Worm (Caenorhabditis elegans) whole organism, mixed stage, embryonic: ENCODE results near the gene C36C5.14.

Experiments used
- M03D4.4 ChIP-seq: sonication (generic microtip); optimal IDR thresholded peaks from 2 replicates; lab custom pipeline; 2017; ENCODE audit warnings: mild to moderate bottlenecking, missing genetic modification characterization, missing compliant biosample characterization
- bed-3 ChIP-seq: fragments of 200-800 bp; sonication (Bioruptor generic); optimal IDR thresholded peaks from 3 replicates; lab custom pipeline; 2018; ENCODE audit warnings: mild to moderate bottlenecking, missing genetic modification characterization, moderate library complexity, missing compliant biosample characterization
- blmp-1 ChIP-seq: fragments of 150-350 bp; optimal IDR thresholded peaks from 2 replicates; lab custom pipeline; 2014; ENCODE audit warnings: missing biosample characterization, missing genetic modification characterization
- ceh-39 ChIP-seq: fragments of 150-350 bp; optimal IDR thresholded peaks from 2 replicates; lab custom pipeline; 2014; ENCODE audit warnings: missing biosample characterization, missing genetic modification characterization
- ceh-43 ChIP-seq: fragments of 200-800 bp; sonication (Bioruptor generic); optimal IDR thresholded peaks from 2 replicates; lab custom pipeline; 2018; ENCODE audit warnings: mild to moderate bottlenecking, missing genetic modification characterization, moderate library complexity, missing compliant biosample characterization
- ceh-83 ChIP-seq: fragments of 200-800 bp; sonication (Bioruptor generic); optimal IDR thresholded peaks from 2 replicates; lab custom pipeline; 2018; ENCODE audit warnings: mild to moderate bottlenecking, missing genetic modification characterization, missing compliant biosample characterization
- ces-1 ChIP-seq: fragments of 150-350 bp; optimal IDR thresholded peaks from 2 replicates; lab custom pipeline; 2014; ENCODE audit warnings: missing biosample characterization, missing genetic modification reagents, missing genetic modification characterization
- cnd-1 ChIP-seq: fragments of 200-800 bp; sonication (Bioruptor generic); optimal IDR thresholded peaks from 2 replicates; lab custom pipeline; 2018; ENCODE audit warnings: mild to moderate bottlenecking, missing genetic modification characterization, missing compliant biosample characterization
- drap-1 ChIP-seq: fragments of 200-800 bp; sonication (Bioruptor generic); optimal IDR thresholded peaks from 3 replicates; lab custom pipeline; 2018; ENCODE audit warnings: mild to moderate bottlenecking, missing genetic modification characterization, missing compliant biosample characterization
- elt-1 ChIP-seq: sonication (generic microtip); optimal IDR thresholded peaks from 2 replicates; lab custom pipeline; 2017; ENCODE audit warnings: missing genetic modification characterization, mild to moderate bottlenecking, missing compliant biosample characterization, antibody characterized with exemption, moderate library complexity, borderline replicate concordance; ENCODE audit not compliant: insufficient read depth
- elt-3 ChIP-seq: fragments of 150-350 bp; optimal IDR thresholded peaks from 2 replicates; lab custom pipeline; 2014; ENCODE audit warnings: missing biosample characterization, missing genetic modification characterization
- flh-1 ChIP-seq: fragments of 200-800 bp; sonication (Bioruptor generic); optimal IDR thresholded peaks from 2 replicates; lab custom pipeline; 2018; ENCODE audit warnings: mild to moderate bottlenecking, missing genetic modification characterization, moderate library complexity, missing compliant biosample characterization
- ham-2 ChIP-seq: fragments of 200-800 bp; sonication (Bioruptor generic); optimal IDR thresholded peaks from 2 replicates; lab custom pipeline; 2018; ENCODE audit warnings: mild to moderate bottlenecking, missing genetic modification characterization, missing compliant biosample characterization
- hlh-1 ChIP-seq: fragments of 150-350 bp; optimal IDR thresholded peaks from 2 replicates; lab custom pipeline; 2014; ENCODE audit warnings: missing biosample characterization, missing genetic modification reagents, missing genetic modification characterization
- lin-13 ChIP-seq: fragments of 150-350 bp; optimal IDR thresholded peaks from 2 replicates; lab custom pipeline; 2014; ENCODE audit warnings: missing biosample characterization, missing genetic modification characterization
- lin-32 ChIP-seq: fragments of 200-800 bp; sonication (Bioruptor generic); optimal IDR thresholded peaks from 2 replicates; lab custom pipeline; 2018; ENCODE audit warnings: mild to moderate bottlenecking, missing genetic modification characterization, missing compliant biosample characterization
- mab-5 ChIP-seq: fragments of 150-350 bp; optimal IDR thresholded peaks from 2 replicates; lab custom pipeline; 2014; ENCODE audit warnings: missing biosample characterization, missing genetic modification characterization
- mep-1 ChIP-seq: fragments of 150-350 bp; optimal IDR thresholded peaks from 2 replicates; lab custom pipeline; 2017; ENCODE audit warnings: missing biosample characterization, missing genetic modification reagents, missing genetic modification characterization, inconsistent platforms
- mls-2 ChIP-seq: sonication (generic microtip); optimal IDR thresholded peaks from 2 replicates; lab custom pipeline; 2016; ENCODE audit warnings: mild to moderate bottlenecking, missing genetic modification characterization, moderate library complexity, missing compliant biosample characterization
- nhr-12 ChIP-seq: fragments of 150-350 bp; optimal IDR thresholded peaks from 2 replicates; lab custom pipeline; 2014; ENCODE audit warnings: missing biosample characterization, missing genetic modification characterization
- nhr-2 ChIP-seq: fragments of 150-350 bp; optimal IDR thresholded peaks from 2 replicates; lab custom pipeline; 2014; ENCODE audit warnings: missing biosample characterization, missing genetic modification characterization
- nhr-28 ChIP-seq: fragments of 150-350 bp; optimal IDR thresholded peaks from 2 replicates; lab custom pipeline; 2014; ENCODE audit warnings: missing biosample characterization, missing genetic modification characterization
- nhr-76 ChIP-seq: sonication (generic microtip); optimal IDR thresholded peaks from 2 replicates; lab custom pipeline; 2017; ENCODE audit warnings: missing biosample characterization, missing genetic modification characterization
- pha-4 ChIP-seq: fragments of 150-350 bp; optimal IDR thresholded peaks from 2 replicates; lab custom pipeline; 2018; ENCODE audit warnings: missing biosample characterization, missing genetic modification reagents, missing genetic modification characterization
- sem-2 ChIP-seq: fragments of 200-800 bp; sonication (Bioruptor generic); optimal IDR thresholded peaks from 2 replicates; lab custom pipeline; 2018; ENCODE audit warnings: mild to moderate bottlenecking, missing genetic modification characterization, missing compliant biosample characterization
- snpc-4 ChIP-seq: fragments of 150-350 bp; optimal IDR thresholded peaks from 2 replicates; lab custom pipeline; 2014; ENCODE audit warnings: missing biosample characterization, missing genetic modification characterization
- sptf-1 ChIP-seq: sonication (generic microtip); optimal IDR thresholded peaks from 2 replicates; lab custom pipeline; 2017; ENCODE audit warnings: mild to moderate bottlenecking, missing genetic modification characterization, moderate library complexity, missing compliant biosample characterization
- tbx-8 ChIP-seq: fragments of 200-800 bp; sonication (Bioruptor generic); optimal IDR thresholded peaks from 2 replicates; lab custom pipeline; 2018; ENCODE audit warnings: mild to moderate bottlenecking, missing genetic modification characterization, moderate library complexity, missing compliant biosample characterization
- unc-120 ChIP-seq: sonication (generic microtip); optimal IDR thresholded peaks from 2 replicates; lab custom pipeline; 2017; ENCODE audit warnings: missing genetic modification characterization, missing compliant biosample characterization; ENCODE audit not compliant: poor library complexity, severe bottlenecking
- unc-39 ChIP-seq: fragments of 150-350 bp; optimal IDR thresholded peaks from 2 replicates; lab custom pipeline; 2014; ENCODE audit warnings: missing biosample characterization, missing genetic modification characterization
- unc-62 ChIP-seq: fragments of 150-350 bp; optimal IDR thresholded peaks from 2 replicates; lab custom pipeline; 2014; ENCODE audit warnings: missing biosample characterization, missing genetic modification reagents, missing genetic modification characterization
- ztf-11 ChIP-seq: fragments of 150-350 bp; optimal IDR thresholded peaks from 2 replicates; lab custom pipeline; 2014; ENCODE audit warnings: missing biosample characterization, missing genetic modification characterization

C36C5.14 gene

ce11 chrV:3162299-3162698 lies 3.0 kb downstream of the C36C5.14 start:
- TF ChIP-seq lin-13 (tag; lab: Kevin White, UChicago) (no peak), snpc-4 (tag; lab: Kevin White, UChicago) (no peak), drap-1 (GFP tag; lab: Kevin White, UChicago) (no peak), pha-4 (tag; lab: Kevin White, UChicago) (no peak), ceh-83 (no peak), hlh-1 (tag; lab: Kevin White, UChicago) (no peak), elt-3 (tag; lab: Kevin White, UChicago) (no peak), ztf-11 (tag; lab: Kevin White, UChicago) (no peak), elt-1 (tag; lab: Kevin White, UChicago) (no peak), mls-2 (tag; lab: Kevin White, UChicago) (no peak), nhr-28 (tag; lab: Kevin White, UChicago) (no peak), unc-62 (GFP tag; lab: Kevin White, UChicago) (no peak)

DNA sequence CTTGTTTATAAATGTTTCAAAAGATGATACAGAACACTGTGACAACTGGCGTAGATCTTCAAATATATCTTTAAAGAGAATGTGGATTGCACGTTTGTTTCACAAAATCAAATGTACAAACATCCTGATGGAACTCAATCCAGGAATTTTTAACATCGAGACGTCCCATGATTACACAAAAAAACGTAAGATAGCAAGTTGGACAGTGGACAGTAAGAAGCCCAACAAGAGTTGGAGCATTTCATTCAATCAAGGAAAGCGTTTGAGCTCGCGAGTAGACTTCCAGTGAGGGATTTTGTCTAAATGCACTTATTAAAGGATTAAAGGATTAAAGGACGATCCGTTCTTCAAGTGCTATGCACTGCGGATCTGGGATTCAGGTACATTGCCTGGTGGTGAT lies 6.1 kb downstream of the C36C5.14 start, which contains the start of gene C36C5.12:
TSS of gene C36C5.12 (minus strand) at position 101 of the 400 bp plus-strand sequence.
- TF ChIP-seq lin-32 (GFP tag; lab: Kevin White, UChicago), result no peak
- no peak for TF ChIP-seq tbx-8 (GFP tag; lab: Kevin White, UChicago)
- TF ChIP-seq ceh-43, result no peak
- no peak for TF ChIP-seq M03D4.4
- TF ChIP-seq nhr-28 (tag; lab: Kevin White, UChicago), result no peak
- no peak for TF ChIP-seq sem-2
- TF ChIP-seq ceh-83, result no peak
- no peak for TF ChIP-seq mep-1 (tag; lab: Kevin White, UChicago)
- no peak for TF ChIP-seq ham-2
- TF ChIP-seq nhr-12 (tag; lab: Kevin White, UChicago), result no peak
- no peak for TF ChIP-seq drap-1 (GFP tag; lab: Kevin White, UChicago)
- no peak for TF ChIP-seq unc-39
- no peak for TF ChIP-seq flh-1 (GFP tag; lab: Kevin White, UChicago)
- no peak for TF ChIP-seq pha-4 (tag; lab: Kevin White, UChicago)
- no peak for TF ChIP-seq nhr-76 (tag; lab: Kevin White, UChicago)
- no peak for TF ChIP-seq mab-5 (tag; lab: Kevin White, UChicago)
- TF ChIP-seq mls-2 (tag; lab: Kevin White, UChicago), result no peak
- TF ChIP-seq, all 35 proteins: peak for 0

ce11 chrV:3158379-3158778 lies 7.0 kb downstream of the C36C5.14 start:
- TF ChIP-seq flh-1 (GFP tag; lab: Kevin White, UChicago), result no peak
- no peak for TF ChIP-seq nhr-76 (tag; lab: Kevin White, UChicago)
- no peak for TF ChIP-seq mls-2 (tag; lab: Kevin White, UChicago)
- no peak for TF ChIP-seq mab-5 (tag; lab: Kevin White, UChicago)
- no peak for TF ChIP-seq sem-2
- no peak for TF ChIP-seq ham-2
- TF ChIP-seq snpc-4 (tag; lab: Kevin White, UChicago), result no peak
- no peak for TF ChIP-seq ztf-11 (tag; lab: Kevin White, UChicago)
- TF ChIP-seq ces-1 (GFP tag; lab: Kevin White, UChicago), result no peak

DNA sequence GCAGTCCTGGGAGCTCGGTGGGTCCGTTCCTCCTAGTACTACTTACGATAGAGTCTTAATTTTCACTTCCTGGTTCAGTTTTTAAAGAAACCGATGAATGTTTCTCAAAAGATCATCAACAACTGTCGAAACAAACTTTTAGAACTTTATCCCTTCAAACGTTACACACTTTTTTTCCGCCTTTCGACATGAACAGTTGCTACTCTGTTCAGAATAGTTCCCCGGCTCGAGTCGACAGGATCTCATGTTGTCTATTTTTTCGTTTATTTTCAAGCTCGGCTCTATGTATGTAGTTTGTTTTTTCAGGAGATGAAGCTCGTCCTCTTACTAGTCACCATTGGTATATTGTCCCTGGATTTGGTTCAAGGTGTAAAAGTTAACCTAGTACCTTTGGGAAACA lies 8.6 kb downstream of the C36C5.14 start, which contains the start of gene exh-1:
TSS of gene exh-1 (plus strand) at position 301 of the 400 bp plus-strand sequence.
- no peak for TF ChIP-seq nhr-28 (tag; lab: Kevin White, UChicago)
- TF ChIP-seq M03D4.4, result no peak
- no peak for TF ChIP-seq sptf-1 (tag; lab: Kevin White, UChicago)
- no peak for TF ChIP-seq tbx-8 (GFP tag; lab: Kevin White, UChicago)
- no peak for TF ChIP-seq ztf-11 (tag; lab: Kevin White, UChicago)
- no peak for TF ChIP-seq ces-1 (GFP tag; lab: Kevin White, UChicago)
- TF ChIP-seq ceh-43, result no peak
- TF ChIP-seq cnd-1, result no peak
- TF ChIP-seq mab-5 (tag; lab: Kevin White, UChicago), result no peak
- no peak for TF ChIP-seq mls-2 (tag; lab: Kevin White, UChicago)
- no peak for TF ChIP-seq unc-62 (GFP tag; lab: Kevin White, UChicago)
- no peak for TF ChIP-seq elt-1 (tag; lab: Kevin White, UChicago)
- TF ChIP-seq unc-120, result no peak
- no peak for TF ChIP-seq blmp-1 (tag; lab: Kevin White, UChicago)

ce11 chrV:3155072-3155471 lies 10.3 kb downstream of the C36C5.14 start, which contains the start of gene srab-7:
Gene srab-7 (minus strand): TSS chrV:3155172.
- no peak for TF ChIP-seq tbx-8 (GFP tag; lab: Kevin White, UChicago)
- no peak for TF ChIP-seq unc-39
- no peak for TF ChIP-seq ztf-11 (tag; lab: Kevin White, UChicago)
- no peak for TF ChIP-seq lin-13 (tag; lab: Kevin White, UChicago)
- no peak for TF ChIP-seq ceh-39 (tag; lab: Kevin White, UChicago)
- TF ChIP-seq flh-1 (GFP tag; lab: Kevin White, UChicago), result no peak
- TF ChIP-seq bed-3 (GFP tag; lab: Kevin White, UChicago), result no peak
- TF ChIP-seq M03D4.4, result no peak
- TF ChIP-seq snpc-4 (tag; lab: Kevin White, UChicago), result no peak
- no peak for TF ChIP-seq blmp-1 (tag; lab: Kevin White, UChicago)
- TF ChIP-seq elt-1 (tag; lab: Kevin White, UChicago), result no peak
- no peak for TF ChIP-seq nhr-2 (tag; lab: Kevin White, UChicago)
- TF ChIP-seq sptf-1 (tag; lab: Kevin White, UChicago), result no peak
- TF ChIP-seq cnd-1, result no peak
- no peak for TF ChIP-seq nhr-28 (tag; lab: Kevin White, UChicago)
- no peak for TF ChIP-seq lin-32 (GFP tag; lab: Kevin White, UChicago)
- TF ChIP-seq pha-4 (tag; lab: Kevin White, UChicago), result no peak
- TF ChIP-seq elt-3 (tag; lab: Kevin White, UChicago), result no peak
- no peak for TF ChIP-seq sem-2
- TF ChIP-seq, all 35 proteins: peak for 0
